Fruit fly (Drosophila melanogaster): ENCODE measurements around the gene Gga.

The Gga gene

dm6 chrX:9641184-9641772 lies 40.4 kb downstream of the Gga start:
- TF ChIP-seq dmrt93B (GFP tag; optimal IDR thresholded peaks at IDR 0.05) (peak; percentile 29), CrebA (GFP tag; optimal IDR thresholded peaks at IDR 0.05; ENCODE audit: borderline replicate concordance) (no peak), Vsx2 (GFP tag; optimal IDR thresholded peaks at IDR 0.05; ENCODE audit: partially characterized antibody) (no peak), Dfd (GFP tag; optimal IDR thresholded peaks at IDR 0.05) (no peak), Myc (optimal IDR thresholded peaks at IDR 0.05) (no peak), usp (GFP tag; optimal IDR thresholded peaks at IDR 0.05) (no peak), OdsH (GFP tag; optimal IDR thresholded peaks at IDR 0.05) (peak; percentile 56), Mio (GFP tag; optimal IDR thresholded peaks at IDR 0.05) (no peak), Hr78 (GFP tag; optimal IDR thresholded peaks at IDR 0.05) (no peak), br (GFP tag; optimal IDR thresholded peaks at IDR 0.05) (no peak), jim (GFP tag; optimal IDR thresholded peaks at IDR 0.05) (no peak), foxo (GFP tag; optimal IDR thresholded peaks at IDR 0.05) (peak in 1 of 2 experiments; percentile 52), Dif (GFP tag; optimal IDR thresholded peaks at IDR 0.05; ENCODE audit: partially characterized antibody) (no peak), psq (GFP tag; optimal IDR thresholded peaks at IDR 0.05) (peak; percentile 39), dl (GFP tag; optimal IDR thresholded peaks at IDR 0.05; ENCODE audit: insufficient read depth in 1 of 2, partially characterized antibody in 2 of 2) (no peak), sage (GFP tag; optimal IDR thresholded peaks at IDR 0.05) (no peak), Sp1 (GFP tag; optimal IDR thresholded peaks at IDR 0.05) (peak; percentile 67), ey (GFP tag; optimal IDR thresholded peaks at IDR 0.05) (peak; percentile 38), Abd-B (GFP tag; optimal IDR thresholded peaks at IDR 0.05) (no peak), sv (GFP tag; optimal IDR thresholded peaks at IDR 0.05) (no peak), woc (GFP tag; optimal IDR thresholded peaks at IDR 0.05) (no peak), HLH106 (tag; optimal IDR thresholded peaks at IDR 0.05) (peak; percentile 67), N (GFP tag; optimal IDR thresholded peaks at IDR 0.05) (no peak), Hnf4 (GFP tag; optimal IDR thresholded peaks at IDR 0.05) (no peak), Jra (GFP tag; optimal IDR thresholded peaks at IDR 0.05) (no peak), Rel (GFP tag; optimal IDR thresholded peaks at IDR 0.05) (no peak), Rel (tag; optimal IDR thresholded peaks at IDR 0.05) (no peak), lola (GFP tag; optimal IDR thresholded peaks at IDR 0.05) (no peak), rgr (GFP tag; optimal IDR thresholded peaks at IDR 0.05) (peak; percentile 74), CG9705 (GFP tag; optimal IDR thresholded peaks at IDR 0.05) (no peak), h (GFP tag; optimal IDR thresholded peaks at IDR 0.05) (peak; percentile 12), pan (optimal IDR thresholded peaks at IDR 0.05) (no peak), dsf (GFP tag; optimal IDR thresholded peaks at IDR 0.05; ENCODE audit: borderline replicate concordance) (no peak), GATAd (GFP tag; optimal IDR thresholded peaks at IDR 0.05) (no peak), brk (GFP tag; optimal IDR thresholded peaks at IDR 0.05) (no peak), tai (GFP tag; optimal IDR thresholded peaks at IDR 0.05) (no peak), CG32264 (GFP tag; optimal IDR thresholded peaks at IDR 0.05) (no peak), Hr83 (GFP tag; optimal IDR thresholded peaks at IDR 0.05; ENCODE audit: poor library complexity, severe bottlenecking) (no peak), fru (GFP tag; optimal IDR thresholded peaks at IDR 0.05) (peak; percentile 43)

dm6 chrX:9644828-9645227 lies 44.0 kb downstream of the Gga start:
- TF ChIP-seq Hr83 (GFP tag; optimal IDR thresholded peaks at IDR 0.05; ENCODE audit: poor library complexity, severe bottlenecking), result no peak
- no peak for TF ChIP-seq dmrt93B (GFP tag; optimal IDR thresholded peaks at IDR 0.05)
- TF ChIP-seq psq (GFP tag; optimal IDR thresholded peaks at IDR 0.05), result no peak
- no peak for TF ChIP-seq Sp1 (GFP tag; optimal IDR thresholded peaks at IDR 0.05)
- no peak for TF ChIP-seq jim (GFP tag; optimal IDR thresholded peaks at IDR 0.05)
- TF ChIP-seq Jra (GFP tag; optimal IDR thresholded peaks at IDR 0.05), result no peak
- TF ChIP-seq N (GFP tag; optimal IDR thresholded peaks at IDR 0.05), result no peak
- TF ChIP-seq tai (GFP tag; optimal IDR thresholded peaks at IDR 0.05), result no peak
- no peak for TF ChIP-seq Myc (optimal IDR thresholded peaks at IDR 0.05)
- no peak for TF ChIP-seq ey (GFP tag; optimal IDR thresholded peaks at IDR 0.05)
- no peak for TF ChIP-seq Vsx2 (GFP tag; optimal IDR thresholded peaks at IDR 0.05; ENCODE audit: partially characterized antibody)
- no peak for TF ChIP-seq GATAd (GFP tag; optimal IDR thresholded peaks at IDR 0.05)
- TF ChIP-seq pan (optimal IDR thresholded peaks at IDR 0.05), result no peak
- no peak for TF ChIP-seq Hr78 (GFP tag; optimal IDR thresholded peaks at IDR 0.05)
- TF ChIP-seq fru (GFP tag; optimal IDR thresholded peaks at IDR 0.05), result no peak
- TF ChIP-seq woc (GFP tag; optimal IDR thresholded peaks at IDR 0.05), result no peak

Measured in whole organism, wandering third instar larva.